Fruit fly (Drosophila melanogaster): Measurements from ENCODE around the gene CG10301.

DNA sequence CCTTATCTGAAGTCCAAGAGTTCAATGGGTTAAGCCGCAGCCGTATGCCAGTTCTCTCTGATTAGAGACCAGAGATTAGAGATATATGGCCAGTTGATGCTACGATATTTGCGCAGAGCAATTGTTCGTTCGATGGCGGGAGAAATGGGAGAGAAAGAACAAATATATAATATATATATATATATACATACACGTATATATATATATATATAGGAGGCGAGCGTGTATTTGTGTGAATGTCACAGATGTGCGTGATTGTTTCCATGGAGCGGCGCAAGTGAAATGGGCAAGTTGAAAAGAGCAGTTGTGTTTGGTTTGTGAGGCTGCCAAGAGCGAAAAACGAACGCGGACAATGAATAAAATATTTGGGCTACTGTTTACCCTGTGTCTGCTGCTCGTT lies 32.9 kb upstream of the CG10301 start, which contains the start of gene GILT3:
- no peak for TF ChIP-seq usp (GFP tag; optimal IDR thresholded peaks at IDR 0.05)
- no peak for TF ChIP-seq CG8478 (optimal IDR thresholded peaks at IDR 0.05)
- TF ChIP-seq EcR (GFP tag; optimal IDR thresholded peaks at IDR 0.05): no peak
- no peak for TF ChIP-seq psq (optimal IDR thresholded peaks at IDR 0.05)
- TF ChIP-seq Dll (optimal IDR thresholded peaks at IDR 0.05): no peak
